Worm (Caenorhabditis elegans): Measurements from ENCODE around the gene clec-63.

clec-63 gene

DNA sequence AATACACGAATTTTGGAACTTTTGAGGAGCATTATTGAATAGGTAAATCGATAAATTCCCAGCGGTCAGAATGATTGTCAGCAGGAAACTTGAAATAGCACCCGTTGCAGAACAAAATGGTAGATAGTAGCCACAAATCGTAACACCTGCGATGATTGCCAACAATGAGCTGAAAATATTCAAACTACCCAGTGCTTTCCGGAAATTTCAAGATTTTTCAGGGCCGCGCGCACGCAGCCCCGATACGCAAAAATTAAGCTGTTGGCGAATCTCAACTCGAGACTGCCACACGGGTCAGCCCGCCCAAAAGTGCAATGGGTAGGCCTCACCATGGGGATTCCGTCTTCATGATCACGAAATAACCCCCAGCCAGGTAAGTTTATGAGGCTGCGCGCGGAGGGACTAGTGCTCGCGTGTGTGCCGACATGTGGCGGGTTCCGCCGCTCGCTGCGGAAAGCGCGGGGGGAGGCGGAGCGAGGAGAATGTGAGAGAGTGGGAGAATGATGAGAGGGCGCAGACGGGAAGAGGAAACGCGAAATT lies 49.2 kb downstream of the clec-63 start (continued):
- TF ChIP-seq egl-27 (tag; optimal IDR thresholded peaks at IDR 0.05) (no peak), tbx-2 (tag; optimal IDR thresholded peaks at IDR 0.05) (peak; percentile 94), ceh-9 (tag; optimal IDR thresholded peaks at IDR 0.05) (no peak), R02D3.7 (tag; optimal IDR thresholded peaks at IDR 0.05) (peak; percentile 81), ceh-82 (tag; optimal IDR thresholded peaks at IDR 0.05) (peak; percentile 89), unc-39 (tag; optimal IDR thresholded peaks at IDR 0.05) (no peak), jun-1 (tag; optimal IDR thresholded peaks at IDR 0.05) (peak; percentile 95), hmg-11 (tag; optimal IDR thresholded peaks at IDR 0.05) (peak; percentile 96), pha-4 (tag; optimal IDR thresholded peaks at IDR 0.05) (peak; percentile 87), nhr-23 (tag; optimal IDR thresholded peaks at IDR 0.05) (peak; percentile 88), nhr-67 (tag; optimal IDR thresholded peaks at IDR 0.05) (no peak), pqm-1 (tag; optimal IDR thresholded peaks at IDR 0.05) (peak; percentile 88), mml-1 (tag; optimal IDR thresholded peaks at IDR 0.05) (no peak), sea-2 (GFP tag; optimal IDR thresholded peaks at IDR 0.05) (no peak), ama-1 (optimal IDR thresholded peaks at IDR 0.05) (peak; percentile 100), ztf-4 (tag; optimal IDR thresholded peaks at IDR 0.05) (peak; percentile 41), mdl-1 (tag; optimal IDR thresholded peaks at IDR 0.05) (peak; percentile 20), nhr-12 (tag; optimal IDR thresholded peaks at IDR 0.05) (no peak), ztf-11 (tag; optimal IDR thresholded peaks at IDR 0.05) (no peak), skn-1 (tag; optimal IDR thresholded peaks at IDR 0.05) (peak; percentile 75), elt-2 (tag; optimal IDR thresholded peaks at IDR 0.05) (peak; percentile 87), fkh-2 (tag; optimal IDR thresholded peaks at IDR 0.05) (peak; percentile 51), lin-39 (tag; optimal IDR thresholded peaks at IDR 0.05) (peak; percentile 95)

Data from whole organism, L3 larva.